Worm (Caenorhabditis elegans): ENCODE measurements around the gene cex-2.

- TF ChIP-seq him-1 (tag; optimal IDR thresholded peaks at IDR 0.05): no peak
- no peak for TF ChIP-seq W03F9.2 (tag; optimal IDR thresholded peaks at IDR 0.05)
- TF ChIP-seq dao-5 (tag; optimal IDR thresholded peaks at IDR 0.05): no peak
Measured at ce11 chrII:7836613-7837226, 1.5 kb upstream of the cex-2 start.

Measured in whole organism, L4/young adult.